Worm (Caenorhabditis elegans): ENCODE measurements around the gene mlc-5.

DNA sequence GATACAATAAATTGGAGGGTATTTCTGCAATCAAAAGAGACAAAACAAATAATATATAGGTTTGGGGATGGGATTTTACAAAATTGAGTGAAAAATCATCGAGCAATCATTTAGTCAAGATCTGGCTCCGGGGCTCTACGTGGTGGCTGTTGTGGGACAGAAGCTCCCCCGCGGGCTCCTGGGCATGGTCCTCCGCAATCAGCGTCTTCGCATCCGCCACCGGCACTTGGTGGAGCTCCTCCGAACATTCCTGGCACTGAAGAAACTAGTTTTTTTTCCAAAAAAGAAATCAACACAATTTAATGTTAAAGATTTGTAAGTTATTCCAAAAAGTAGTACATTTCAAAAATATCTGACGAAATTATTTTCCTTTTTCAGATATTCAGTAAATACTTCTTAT, 8.4 kb upstream of the mlc-5 start:
- TF ChIP-seq ztf-3 (GFP tag; optimal IDR thresholded peaks at IDR 0.05) (no peak), nhr-90 (tag; optimal IDR thresholded peaks at IDR 0.05) (no peak), ztf-6 (GFP tag; IDR thresholded peaks at IDR 0.05) (no peak), F37B4.10 (GFP tag; IDR thresholded peaks at IDR 0.05) (no peak), snpc-1.3 (tag; optimal IDR thresholded peaks at IDR 0.05; ENCODE audit: insufficient read depth) (no peak), ztf-22 (GFP tag; optimal IDR thresholded peaks at IDR 0.05) (no peak), lag-1 (GFP tag; IDR thresholded peaks at IDR 0.05) (no peak), rcor-1 (GFP tag; IDR thresholded peaks at IDR 0.05) (no peak), snpc-1.1 (tag; optimal IDR thresholded peaks at IDR 0.05; ENCODE audit: insufficient read depth) (no peak), die-1 (tag; optimal IDR thresholded peaks at IDR 0.05) (no peak), D2030.7 (GFP tag; IDR thresholded peaks at IDR 0.05) (no peak)

All from whole organism, young adult.